Worm (Caenorhabditis elegans): Measurements from ENCODE around the gene F56D6.12.

Gene F56D6.12

DNA sequence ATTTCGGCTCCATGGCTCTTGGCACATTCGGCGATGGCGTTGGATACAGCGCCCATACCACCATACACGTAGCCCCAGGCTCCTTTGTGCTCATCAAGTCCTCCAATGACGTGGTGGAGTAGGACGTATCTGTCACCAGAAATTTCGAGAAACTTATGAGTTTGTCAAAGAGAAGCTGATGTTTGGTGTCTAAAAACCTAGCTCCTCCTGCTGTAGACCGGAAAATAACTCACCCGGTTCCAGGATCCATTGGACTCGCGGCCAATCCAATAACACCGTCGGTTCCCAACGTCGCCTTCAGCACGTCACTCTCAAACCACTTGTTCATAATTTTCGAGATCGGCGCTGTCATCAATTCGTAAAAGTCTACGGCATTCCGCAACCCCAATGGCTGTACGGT lies 31.0 kb upstream of the F56D6.12 start:
- TF ChIP-seq ztf-11 (tag; optimal IDR thresholded peaks at IDR 0.05) (no peak), unc-39 (tag; optimal IDR thresholded peaks at IDR 0.05) (no peak), lsy-2 (tag; optimal IDR thresholded peaks at IDR 0.05) (no peak), unc-62 (GFP tag; optimal IDR thresholded peaks at IDR 0.05) (no peak), lin-13 (GFP tag; optimal IDR thresholded peaks at IDR 0.05) (no peak), mdl-1 (tag; optimal IDR thresholded peaks at IDR 0.05) (no peak), unc-55 (GFP tag; optimal IDR thresholded peaks at IDR 0.05) (no peak), lin-11 (tag; optimal IDR thresholded peaks at IDR 0.05) (no peak), nhr-12 (tag; optimal IDR thresholded peaks at IDR 0.05) (no peak), C34F6.9 (tag; optimal IDR thresholded peaks at IDR 0.05) (no peak), nhr-11 (tag; optimal IDR thresholded peaks at IDR 0.05) (no peak), nhr-77 (tag; optimal IDR thresholded peaks at IDR 0.05) (no peak)

DNA sequence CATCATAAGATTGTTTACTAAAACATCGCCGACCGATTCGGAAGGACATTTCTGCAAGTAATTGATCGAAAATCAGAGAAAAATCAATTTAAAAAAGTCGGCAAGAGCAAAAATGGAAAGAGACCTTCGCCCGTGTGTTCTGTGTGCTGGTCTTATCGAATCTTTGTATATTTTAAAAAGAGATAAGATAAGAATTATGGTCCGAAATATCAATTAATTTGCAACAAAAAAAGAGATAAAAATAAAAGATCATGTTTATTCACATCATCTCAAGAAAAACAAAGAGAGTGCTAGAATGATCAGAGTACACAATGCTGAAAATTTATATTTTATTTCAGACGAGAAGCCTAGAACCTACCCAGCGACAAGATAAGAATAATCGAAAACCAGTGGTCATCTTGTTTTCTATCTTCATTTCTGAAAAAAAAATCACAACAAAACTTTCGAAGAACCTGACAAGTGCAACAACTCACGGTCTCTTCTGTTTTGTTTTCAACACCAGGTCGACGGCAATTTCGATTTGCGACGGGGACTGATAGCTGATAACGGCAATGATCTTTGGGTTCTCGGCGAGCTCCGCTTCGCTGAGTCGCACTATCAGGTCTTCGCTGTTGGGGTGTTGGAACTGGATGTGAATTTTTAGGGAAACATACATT lies 29.5 kb upstream of the F56D6.12 start, which contains the start of gene F37C4.6:
TSS of gene F37C4.6 (minus strand) at position 51 of the 656 bp plus-strand sequence.
- TF ChIP-seq nhr-25 (tag; optimal IDR thresholded peaks at IDR 0.05) = no peak
- peak; percentile 27 for TF ChIP-seq fos-1 (tag; optimal IDR thresholded peaks at IDR 0.05)

DNA sequence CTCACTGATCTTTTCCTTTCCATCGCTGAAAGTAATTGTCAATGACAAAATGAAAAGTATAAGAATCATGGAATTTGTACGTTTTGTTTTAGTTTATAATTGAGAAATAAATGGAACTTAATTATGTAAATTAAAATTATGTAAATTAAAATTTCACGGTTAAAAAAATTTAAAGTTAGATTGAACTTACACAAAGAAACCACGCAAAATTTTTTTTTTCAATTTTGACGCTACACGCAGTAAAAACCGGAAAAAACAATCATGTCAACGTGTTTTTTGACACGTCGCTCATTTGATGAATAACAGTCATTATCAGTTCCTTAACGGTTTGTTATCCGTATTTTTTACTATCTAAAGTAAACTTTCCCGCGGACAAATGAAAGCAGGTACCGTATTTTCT lies 26.8 kb upstream of the F56D6.12 start, which contains the start of the genes F37C4.8 and oac-23:
TSS of gene F37C4.8 (minus strand) at position 101 of the 400 bp plus-strand sequence.
TSS of gene oac-23 (plus strand) at position 323 of the 400 bp plus-strand sequence.
- no peak for TF ChIP-seq ZK546.5 (tag; optimal IDR thresholded peaks at IDR 0.05)
- no peak for TF ChIP-seq ceh-16 (tag; optimal IDR thresholded peaks at IDR 0.05)
- no peak for TF ChIP-seq sma-9 (GFP tag; optimal IDR thresholded peaks at IDR 0.05)
- TF ChIP-seq sma-9 (tag; optimal IDR thresholded peaks at IDR 0.05) = no peak
- no peak for TF ChIP-seq nhr-25 (tag; optimal IDR thresholded peaks at IDR 0.05)
- TF ChIP-seq lin-39 (tag; optimal IDR thresholded peaks at IDR 0.05) = no peak
- TF ChIP-seq R02D3.7 (tag; optimal IDR thresholded peaks at IDR 0.05) = no peak
- no peak for TF ChIP-seq lin-11 (tag; optimal IDR thresholded peaks at IDR 0.05)
- no peak for TF ChIP-seq Y55F3AM.14 (GFP tag; optimal IDR thresholded peaks at IDR 0.05)
- TF ChIP-seq ztf-11 (tag; optimal IDR thresholded peaks at IDR 0.05) = no peak
- no peak for TF ChIP-seq mdl-1 (tag; optimal IDR thresholded peaks at IDR 0.05)
- no peak for TF ChIP-seq unc-39 (tag; optimal IDR thresholded peaks at IDR 0.05)
- no peak for TF ChIP-seq nhr-11 (tag; optimal IDR thresholded peaks at IDR 0.05)
- TF ChIP-seq peb-1 (tag; optimal IDR thresholded peaks at IDR 0.05) = no peak
- no peak for TF ChIP-seq mbf-1 (tag; optimal IDR thresholded peaks at IDR 0.05)
- no peak for TF ChIP-seq unc-62 (GFP tag; optimal IDR thresholded peaks at IDR 0.05)
- no peak for TF ChIP-seq elt-3 (tag; optimal IDR thresholded peaks at IDR 0.05)
- TF ChIP-seq ztf-4 (tag; optimal IDR thresholded peaks at IDR 0.05) = no peak
- TF ChIP-seq C34F6.9 (tag; optimal IDR thresholded peaks at IDR 0.05) = no peak
- no peak for TF ChIP-seq nhr-12 (tag; optimal IDR thresholded peaks at IDR 0.05)

DNA sequence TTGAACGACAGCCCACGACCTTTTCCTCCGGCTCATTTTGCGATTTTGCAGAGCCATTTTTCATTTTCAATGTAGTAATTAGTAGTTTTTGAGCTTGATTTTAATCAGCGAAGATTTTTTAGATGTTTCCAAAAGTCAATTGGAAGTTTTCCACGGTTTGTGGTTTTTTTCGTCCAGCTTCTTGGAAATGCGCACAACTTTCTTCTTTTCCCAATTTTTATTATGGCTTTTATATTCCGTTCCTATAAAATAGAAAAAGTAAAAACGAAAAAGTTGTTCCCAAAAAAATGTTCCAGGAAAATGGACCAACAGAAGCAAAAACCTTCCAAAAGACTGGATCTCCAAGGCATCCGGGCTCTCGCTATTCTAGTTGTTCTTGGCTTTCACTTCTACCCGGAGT lies 22.6 kb upstream of the F56D6.12 start, which contains the start of gene oac-22:
TSS of gene oac-22 (plus strand) at position 301 of the 400 bp plus-strand sequence.
- TF ChIP-seq sem-4 (tag; optimal IDR thresholded peaks at IDR 0.05) (no peak), blmp-1 (tag; optimal IDR thresholded peaks at IDR 0.05; ENCODE audit: insufficient read depth) (no peak), crh-2 (tag; optimal IDR thresholded peaks at IDR 0.05) (no peak), nhr-11 (tag; optimal IDR thresholded peaks at IDR 0.05) (no peak), nhr-21 (tag; optimal IDR thresholded peaks at IDR 0.05) (no peak), ztf-4 (tag; optimal IDR thresholded peaks at IDR 0.05) (no peak), elt-1 (tag; optimal IDR thresholded peaks at IDR 0.05) (no peak), F13H6.1 (tag; optimal IDR thresholded peaks at IDR 0.05) (no peak), nhr-25 (tag; optimal IDR thresholded peaks at IDR 0.05) (no peak), lsy-2 (tag; optimal IDR thresholded peaks at IDR 0.05) (no peak)

DNA sequence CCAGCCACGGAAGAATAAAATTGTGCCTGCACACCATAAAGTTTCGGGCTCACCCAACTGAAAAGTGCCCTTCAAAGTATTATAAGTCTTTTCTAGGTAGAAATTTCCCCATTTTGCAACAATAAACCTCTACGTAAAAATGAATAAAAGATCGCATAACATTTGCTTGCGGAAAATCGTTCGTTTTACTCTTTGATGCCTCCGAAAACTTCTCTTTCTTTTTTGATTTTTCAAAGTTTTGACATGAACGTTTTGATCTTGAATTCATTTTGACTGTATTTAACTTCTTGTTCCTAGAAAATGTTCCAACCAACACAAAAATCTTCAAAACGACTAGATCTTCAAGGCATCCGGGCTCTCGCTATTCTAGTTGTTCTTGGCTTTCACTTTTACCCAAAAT lies 19.0 kb upstream of the F56D6.12 start, which contains the start of gene oac-21:
TSS of gene oac-21 (plus strand) at position 301 of the 400 bp plus-strand sequence.
- TF ChIP-seq nhr-11 (tag; optimal IDR thresholded peaks at IDR 0.05) (no peak), Y55F3AM.14 (GFP tag; optimal IDR thresholded peaks at IDR 0.05) (no peak), ama-1 (optimal IDR thresholded peaks at IDR 0.05) (no peak), sma-3 (GFP tag; optimal IDR thresholded peaks at IDR 0.05) (no peak), sma-9 (GFP tag; optimal IDR thresholded peaks at IDR 0.05) (no peak), sma-9 (tag; optimal IDR thresholded peaks at IDR 0.05) (no peak), lsy-2 (tag; optimal IDR thresholded peaks at IDR 0.05) (no peak), nhr-25 (tag; optimal IDR thresholded peaks at IDR 0.05) (no peak), nhr-129 (tag; optimal IDR thresholded peaks at IDR 0.05) (no peak), unc-39 (tag; optimal IDR thresholded peaks at IDR 0.05) (no peak), lin-39 (tag; optimal IDR thresholded peaks at IDR 0.05) (no peak), aly-2 (tag; optimal IDR thresholded peaks at IDR 0.05) (no peak)
